Fruit fly (Drosophila melanogaster): Measurements from ENCODE around the gene aus.

The aus gene

dm6 chr3R:21349039-21349781 is at the start of gene aus (continued):
- TF ChIP-seq D (optimal IDR thresholded peaks at IDR 0.05) (peak; percentile 77), D (GFP tag; optimal IDR thresholded peaks at IDR 0.05) (no peak), nau (GFP tag; optimal IDR thresholded peaks at IDR 0.05) (peak; percentile 2), zf30C (GFP tag; optimal IDR thresholded peaks at IDR 0.05) (peak; percentile 22), CG10431 (GFP tag; optimal IDR thresholded peaks at IDR 0.05) (peak; percentile 37), Lim3 (GFP tag; IDR thresholded peaks at IDR 0.05) (no peak), klu (GFP tag; IDR thresholded peaks at IDR 0.05) (no peak), mirr (GFP tag; optimal IDR thresholded peaks at IDR 0.05) (peak; percentile 31), sens (GFP tag) (peak; percentile 89), cg (GFP tag; optimal IDR thresholded peaks at IDR 0.05) (peak; percentile 31), B-H2 (GFP tag; optimal IDR thresholded peaks at IDR 0.05) (peak; percentile 16), PHDP (tag; optimal IDR thresholded peaks at IDR 0.05) (peak; percentile 3), odd (GFP tag; optimal IDR thresholded peaks at IDR 0.05) (peak; percentile 2), pfk (GFP tag; optimal IDR thresholded peaks at IDR 0.05) (peak; percentile 25)

- TF ChIP-seq CG5953 (GFP tag; IDR thresholded peaks at IDR 0.05) = no peak
- TF ChIP-seq CG12391 (tag; optimal IDR thresholded peaks at IDR 0.05) = peak; percentile 7
- TF ChIP-seq CG4360 (GFP tag; IDR thresholded peaks at IDR 0.05) = peak; percentile 78
- TF ChIP-seq Fer3 (tag; optimal IDR thresholded peaks at IDR 0.05) = no peak
- TF ChIP-seq CG1602 (GFP tag; optimal IDR thresholded peaks at IDR 0.05) = no peak
- peak; percentile 53 for TF ChIP-seq sens (GFP tag)
- TF ChIP-seq bsh (GFP tag; optimal IDR thresholded peaks at IDR 0.05) = peak in 1 of 2 experiments; percentile 8
- no peak for TF ChIP-seq CG11504 (tag; optimal IDR thresholded peaks at IDR 0.05)
- TF ChIP-seq dmrt11E (tag; optimal IDR thresholded peaks at IDR 0.05) = peak; percentile 34
- TF ChIP-seq twi (tag; optimal IDR thresholded peaks at IDR 0.05) = peak; percentile 99
- peak; percentile 98 for TF ChIP-seq D19A (tag; optimal IDR thresholded peaks at IDR 0.05)
- no peak for TF ChIP-seq sisA (GFP tag; IDR thresholded peaks at IDR 0.05)
- TF ChIP-seq CG10979 (tag; optimal IDR thresholded peaks at IDR 0.05) = peak; percentile 13
These were observed 43.8 kb upstream of the aus start for dm6 chr3R:21393005-21393729.

dm6 chr3R:21392221-21392620 is 42.8 kb upstream of the aus start:
- TF ChIP-seq gro (GFP tag; optimal IDR thresholded peaks at IDR 0.05) (no peak), CG10274 (GFP tag; optimal IDR thresholded peaks at IDR 0.05) (no peak), so (GFP tag; IDR thresholded peaks at IDR 0.05) (no peak), pum (GFP tag; optimal IDR thresholded peaks at IDR 0.05) (no peak), Opbp (GFP tag; IDR thresholded peaks at IDR 0.05; ENCODE audit: partially characterized antibody) (no peak), Nf-YB (GFP tag; optimal IDR thresholded peaks at IDR 0.05) (peak; percentile 87), tap (tag; optimal IDR thresholded peaks at IDR 0.05) (no peak), CG34224 (GFP tag; IDR thresholded peaks at IDR 0.05; ENCODE audit: partially characterized antibody) (no peak), Adf1 (GFP tag; IDR thresholded peaks at IDR 0.05) (no peak), CG6813 (GFP tag; optimal IDR thresholded peaks at IDR 0.05) (no peak), row (GFP tag; IDR thresholded peaks at IDR 0.05) (no peak), h (optimal IDR thresholded peaks at IDR 0.05) (no peak), Nf-YC (tag; optimal IDR thresholded peaks at IDR 0.05) (peak; percentile 57), z (GFP tag; IDR thresholded peaks at IDR 0.05) (peak; percentile 91), cad (GFP tag; optimal IDR thresholded peaks at IDR 0.05) (peak; percentile 19)

Data from whole organism, embryonic.